Worm (Caenorhabditis elegans) whole organism, L1 larva: ENCODE results near the gene reps-1.

Source experiments
- C16A3.4 ChIP-seq: fragments of 150-350 bp; optimal IDR thresholded peaks from 2 replicates; lab custom pipeline; 2014; ENCODE audit warnings: missing biosample characterization, missing genetic modification characterization
- C34B4.2 ChIP-seq: sonication (generic microtip); optimal IDR thresholded peaks from 2 replicates; lab custom pipeline; 2017; ENCODE audit warnings: mild to moderate bottlenecking, missing genetic modification characterization, missing compliant biosample characterization
- F16B12.6 ChIP-seq: fragments of 150-350 bp; optimal IDR thresholded peaks from 2 replicates; lab custom pipeline; 2014; ENCODE audit warnings: missing biosample characterization, missing genetic modification characterization
- Y116A8C.19 ChIP-seq: sonication (generic microtip); optimal IDR thresholded peaks from 2 replicates; lab custom pipeline; 2016; ENCODE audit warnings: missing compliant biosample characterization, missing genetic modification characterization, borderline replicate concordance
- alr-1 ChIP-seq: fragments of 200-800 bp; sonication (Bioruptor generic); optimal IDR thresholded peaks from 2 replicates; lab custom pipeline; 2018; ENCODE audit warnings: borderline replicate concordance, mild to moderate bottlenecking, missing genetic modification characterization, missing compliant biosample characterization
- aly-2 ChIP-seq: fragments of 150-350 bp; optimal IDR thresholded peaks from 2 replicates; lab custom pipeline; 2014; ENCODE audit warnings: missing biosample characterization, missing genetic modification characterization
- ceh-8 ChIP-seq: fragments of 200-800 bp; sonication (Bioruptor generic); optimal IDR thresholded peaks from 2 replicates; lab custom pipeline; 2018; ENCODE audit warnings: mild to moderate bottlenecking, missing genetic modification characterization, moderate library complexity, missing compliant biosample characterization
- ceh-82 ChIP-seq, 3 experiments: fragments of 150-350 bp in 1 of 3; sonication (generic microtip) in 2 of 3; optimal IDR thresholded peaks; 2 replicates each; lab custom pipeline; 2014 to 2017; ENCODE audit warnings: missing biosample characterization in 3 of 3, missing genetic modification characterization in 3 of 3
- ceh-88 ChIP-seq: fragments of 200-800 bp; sonication (Bioruptor generic); IDR thresholded peaks from 2 replicates; pipeline ENCODE4 v1.3.6; 2022; ENCODE audit warnings: missing genetic modification characterization, missing compliant biosample characterization
- dpl-1 ChIP-seq, 3 experiments: fragments of 150-350 bp in 2 of 3; sonication (generic microtip) in 1 of 3; optimal IDR thresholded peaks; 2 replicates each; lab custom pipeline; 2014 to 2017; ENCODE audit warnings: missing biosample characterization in 3 of 3, missing genetic modification characterization in 3 of 3, missing genetic modification reagents in 3 of 3
- dsc-1 ChIP-seq: sonication (generic microtip); optimal IDR thresholded peaks from 2 replicates; lab custom pipeline; 2016; ENCODE audit warnings: mild to moderate bottlenecking, missing genetic modification characterization, missing compliant biosample characterization
- efl-1 ChIP-seq, 4 experiments: fragments of 150-350 bp; optimal IDR thresholded peaks in 3 of 4; peaks in 1 of 4; 1 replicate in 1 of 4; 2 replicates in 3 of 4; lab custom pipeline; 2014; ENCODE audit warnings: missing biosample characterization in 2 of 4, missing genetic modification characterization in 2 of 4, missing genetic modification reagents in 2 of 4
- efl-3 ChIP-seq: fragments of 200-800 bp; sonication (Bioruptor generic); optimal IDR thresholded peaks from 2 replicates; lab custom pipeline; 2018; ENCODE audit warnings: mild to moderate bottlenecking, missing genetic modification characterization, missing compliant biosample characterization
- elt-3 ChIP-seq, 6 experiments: fragments of 150-350 bp in 1 of 6; sonication (generic microtip); optimal IDR thresholded peaks; 2 replicates each; lab custom pipeline; 2017 to 2018; ENCODE audit warnings: missing biosample characterization in 6 of 6, missing genetic modification characterization in 6 of 6, inconsistent platforms in 1 of 6
- fkh-4 ChIP-seq: sonication (generic microtip); optimal IDR thresholded peaks from 2 replicates; lab custom pipeline; 2016; ENCODE audit warnings: missing compliant biosample characterization, missing genetic modification characterization, borderline replicate concordance
- fkh-8 ChIP-seq: sonication (generic microtip); optimal IDR thresholded peaks from 2 replicates; lab custom pipeline; 2016; ENCODE audit warnings: mild to moderate bottlenecking, missing genetic modification characterization, missing compliant biosample characterization
- fos-1 ChIP-seq: fragments of 150-350 bp; optimal IDR thresholded peaks from 2 replicates; lab custom pipeline; 2014; ENCODE audit warnings: missing biosample characterization, missing genetic modification characterization
- grh-1 ChIP-seq: fragments of 200-800 bp; sonication (Bioruptor generic); IDR thresholded peaks from 2 replicates; pipeline ENCODE4 v1.3.6; 2022; ENCODE audit warnings: missing genetic modification reagents, missing genetic modification characterization, missing compliant biosample characterization
- isw-1 ChIP-seq: fragments of 200-800 bp; sonication (Bioruptor generic); IDR thresholded peaks from 2 replicates; pipeline ENCODE4 v1.3.6; 2022; ENCODE audit warnings: missing genetic modification characterization, missing compliant biosample characterization
- lin-13 ChIP-seq: fragments of 150-350 bp; optimal IDR thresholded peaks from 2 replicates; lab custom pipeline; 2014; ENCODE audit warnings: missing biosample characterization, missing genetic modification reagents, missing genetic modification characterization
- lin-14 ChIP-seq: fragments of 200-800 bp; sonication (Bioruptor generic); optimal IDR thresholded peaks from 2 replicates; lab custom pipeline; 2018; ENCODE audit warnings: mild to moderate bottlenecking, missing genetic modification characterization, moderate library complexity, missing compliant biosample characterization
- lin-15B ChIP-seq: fragments of 150-350 bp; sonication (generic microtip); optimal IDR thresholded peaks from 3 replicates; lab custom pipeline; 2014; ENCODE audit warnings: missing biosample characterization, missing genetic modification characterization
- lin-35 ChIP-seq, 2 experiments: fragments of 150-350 bp; optimal IDR thresholded peaks; 2 replicates each; lab custom pipeline; 2014; ENCODE audit warnings: missing biosample characterization in 2 of 2, missing genetic modification characterization in 2 of 2, missing genetic modification reagents in 2 of 2
- lsy-2 ChIP-seq, 2 experiments: fragments of 150-350 bp; optimal IDR thresholded peaks; 2 replicates each; lab custom pipeline; 2014; ENCODE audit warnings: missing biosample characterization in 2 of 2, missing genetic modification characterization in 2 of 2
- mab-9 ChIP-seq: fragments of 200-800 bp; sonication (Bioruptor generic); IDR thresholded peaks from 2 replicates; pipeline ENCODE4 v1.3.6; 2022; ENCODE audit warnings: missing genetic modification reagents, missing genetic modification characterization, missing compliant biosample characterization
- mdl-1 ChIP-seq, 2 experiments: fragments of 150-350 bp; optimal IDR thresholded peaks; 2 replicates each; lab custom pipeline; 2014 to 2017; ENCODE audit warnings: missing biosample characterization in 2 of 2, missing genetic modification characterization in 2 of 2, inconsistent platforms in 1 of 2
- mep-1 ChIP-seq: fragments of 150-350 bp; optimal IDR thresholded peaks from 2 replicates; lab custom pipeline; 2014; ENCODE audit warnings: missing biosample characterization, missing genetic modification characterization
- nhr-11 ChIP-seq: fragments of 150-350 bp; optimal IDR thresholded peaks from 2 replicates; lab custom pipeline; 2014; ENCODE audit warnings: missing biosample characterization, missing genetic modification characterization
- nhr-12 ChIP-seq: sonication (generic microtip); optimal IDR thresholded peaks from 2 replicates; lab custom pipeline; 2017; ENCODE audit warnings: missing biosample characterization, missing genetic modification characterization
- nhr-28 ChIP-seq: fragments of 150-350 bp; optimal IDR thresholded peaks from 2 replicates; lab custom pipeline; 2014; ENCODE audit warnings: missing biosample characterization, missing genetic modification characterization
- nhr-47 ChIP-seq: sonication (generic microtip); optimal IDR thresholded peaks from 2 replicates; lab custom pipeline; 2016; ENCODE audit warnings: mild to moderate bottlenecking, missing genetic modification characterization, moderate library complexity, missing compliant biosample characterization
- nhr-76 ChIP-seq: sonication (generic microtip); optimal IDR thresholded peaks from 2 replicates; lab custom pipeline; 2017; ENCODE audit warnings: missing biosample characterization, missing genetic modification characterization
- nhr-77 ChIP-seq: fragments of 150-350 bp; optimal IDR thresholded peaks from 2 replicates; lab custom pipeline; 2014; ENCODE audit warnings: missing biosample characterization, missing genetic modification characterization
- nhr-84 ChIP-seq: sonication (generic microtip); optimal IDR thresholded peaks from 2 replicates; lab custom pipeline; 2017; ENCODE audit warnings: missing biosample characterization, missing genetic modification characterization
- nhr-85 ChIP-seq: sonication (generic microtip); peaks from one replicate; lab custom pipeline; 2016; ENCODE audit warnings: missing genetic modification characterization, inconsistent platforms, missing compliant biosample characterization
- pag-3 ChIP-seq: sonication (generic microtip); optimal IDR thresholded peaks from 2 replicates; lab custom pipeline; 2017; ENCODE audit warnings: missing genetic modification characterization, mild to moderate bottlenecking, missing compliant biosample characterization, antibody characterized with exemption, borderline replicate concordance; ENCODE audit not compliant: insufficient read depth
- rnt-1 ChIP-seq: sonication (generic microtip); optimal IDR thresholded peaks from 2 replicates; lab custom pipeline; 2016; ENCODE audit warnings: mild to moderate bottlenecking, missing genetic modification characterization, moderate library complexity, missing compliant biosample characterization
- skn-1 ChIP-seq: fragments of 150-350 bp; optimal IDR thresholded peaks from 2 replicates; lab custom pipeline; 2014; ENCODE audit warnings: missing biosample characterization, missing genetic modification characterization
- sup-37 ChIP-seq: fragments of 200-800 bp; sonication (Bioruptor generic); optimal IDR thresholded peaks from 2 replicates; lab custom pipeline; 2018; ENCODE audit warnings: mild to moderate bottlenecking, missing genetic modification characterization, missing compliant biosample characterization
- tbx-2 ChIP-seq: sonication (generic microtip); optimal IDR thresholded peaks from 2 replicates; lab custom pipeline; 2016; ENCODE audit warnings: missing genetic modification characterization, missing compliant biosample characterization
- unc-30 ChIP-seq: sonication (generic microtip); optimal IDR thresholded peaks from 2 replicates; lab custom pipeline; 2017; ENCODE audit warnings: missing biosample characterization, missing genetic modification characterization
- unc-62 ChIP-seq: fragments of 150-350 bp; optimal IDR thresholded peaks from 2 replicates; lab custom pipeline; 2014; ENCODE audit warnings: missing biosample characterization, missing genetic modification reagents, missing genetic modification characterization
- unc-86 ChIP-seq: sonication (generic microtip); optimal IDR thresholded peaks from 2 replicates; lab custom pipeline; 2016; ENCODE audit warnings: missing genetic modification characterization, missing compliant biosample characterization
- vab-15 ChIP-seq: sonication (generic microtip); optimal IDR thresholded peaks from 2 replicates; lab custom pipeline; 2017; ENCODE audit warnings: missing genotype, mild to moderate bottlenecking, missing genetic modification characterization, missing compliant biosample characterization
- zag-1 ChIP-seq: fragments of 150-350 bp; optimal IDR thresholded peaks from 2 replicates; lab custom pipeline; 2014; ENCODE audit warnings: missing biosample characterization, missing genetic modification characterization
- ztf-11 ChIP-seq, 2 experiments: sonication (generic microtip); optimal IDR thresholded peaks; 2 replicates each; lab custom pipeline; 2016 to 2017; ENCODE audit warnings: missing genetic modification characterization in 2 of 2, missing biosample characterization in 1 of 2, missing compliant biosample characterization in 1 of 2

The reps-1 gene

ce11 chrV:18986103-18986502, 4.2 kb downstream of the reps-1 start:
- TF ChIP-seq unc-62 (no peak), isw-1 (GFP tag; lab: Robert Waterston, UW) (no peak), nhr-28 (tag; lab: Kevin White, UChicago) (no peak), lin-13 (GFP tag; lab: Kevin White, UChicago) (no peak), tbx-2 (no peak), nhr-76 (no peak)

- TF ChIP-seq nhr-12 (no peak), efl-1 (optimal IDR thresholded peaks at IDR 0.05; lab: Kevin White, UChicago) (no peak), efl-1 (GFP tag; optimal IDR thresholded peaks at IDR 0.05 in 1 of 2; lab: Kevin White, UChicago) (peak in 1 of 2 experiments; percentile 50), C16A3.4 (tag; lab: Kevin White, UChicago) (no peak), Y116A8C.19 (tag; lab: Kevin White, UChicago) (no peak), lin-15B (tag; lab: Kevin White, UChicago) (no peak)
These were observed 8.6 kb downstream of the reps-1 start for ce11 chrV:18981736-18982135.

ce11 chrV:18980980-18981529, 9.2 kb downstream of the reps-1 start, which contains the start of the genes mrps-35 and sws-1:
mrps-35 (plus strand) TSS chrV:18981306.
sws-1 (minus strand) TSS chrV:18981479.
- TF ChIP-seq pag-3 (tag; lab: Kevin White, UChicago) (no peak), nhr-76 (no peak), lin-15B (tag; lab: Kevin White, UChicago) (peak; percentile 34), ceh-82 (tag; optimal IDR thresholded peaks at IDR 0.05; lab: Kevin White, UChicago) (peak; percentile 20 to 79 (median 68)), mab-9 (peak; percentile 81), dpl-1 (GFP tag; optimal IDR thresholded peaks at IDR 0.05; lab: Kevin White, UChicago) (peak; percentile 92 to 94 (median 93)), fkh-4 (peak; percentile 96), unc-30 (tag; lab: Kevin White, UChicago) (no peak), efl-1 (optimal IDR thresholded peaks at IDR 0.05; lab: Kevin White, UChicago) (peak; percentile 72 to 95), efl-1 (GFP tag; optimal IDR thresholded peaks at IDR 0.05 in 1 of 2; lab: Kevin White, UChicago) (peak; percentile 94 to 99), F16B12.6 (tag; lab: Kevin White, UChicago) (no peak), tbx-2 (peak; percentile 92), mdl-1 (tag; optimal IDR thresholded peaks at IDR 0.05; lab: Kevin White, UChicago) (no peak), isw-1 (GFP tag; lab: Robert Waterston, UW) (peak; percentile 61), lin-14 (GFP tag; lab: Kevin White, UChicago) (no peak), nhr-77 (tag; lab: Kevin White, UChicago) (no peak), efl-3 (GFP tag; lab: Kevin White, UChicago) (peak; percentile 17), ceh-88 (GFP tag; lab: Robert Waterston, UW) (no peak), grh-1 (GFP tag; lab: Robert Waterston, UW) (peak; percentile 69), lsy-2 (tag; optimal IDR thresholded peaks at IDR 0.05; lab: Kevin White, UChicago) (peak; percentile 72 to 74), lin-35 (GFP tag; optimal IDR thresholded peaks at IDR 0.05; lab: Kevin White, UChicago) (peak; percentile 91 to 94), nhr-47 (tag; lab: Kevin White, UChicago) (peak; percentile 92), mep-1 (tag; lab: Kevin White, UChicago) (peak; percentile 76), fos-1 (tag; lab: Kevin White, UChicago) (peak; percentile 35), dsc-1 (tag; lab: Kevin White, UChicago) (peak; percentile 92), unc-86 (peak; percentile 72), fkh-8 (tag; lab: Kevin White, UChicago) (peak; percentile 76), alr-1 (tag; lab: Kevin White, UChicago) (no peak), elt-3 (tag; optimal IDR thresholded peaks at IDR 0.05; lab: Kevin White, UChicago) (peak in 1 of 6 experiments; percentile 24), sup-37 (GFP tag; lab: Kevin White, UChicago) (peak; percentile 21), skn-1 (peak; percentile 47), nhr-11 (tag; lab: Kevin White, UChicago) (no peak), rnt-1 (tag; lab: Kevin White, UChicago) (peak; percentile 99), ztf-11 (tag; optimal IDR thresholded peaks at IDR 0.05; lab: Kevin White, UChicago) (peak in 1 of 2 experiments; percentile 95), vab-15 (tag; lab: Kevin White, UChicago) (peak; percentile 20), ceh-8 (peak; percentile 76), unc-62 (no peak), nhr-85 (tag; lab: Kevin White, UChicago) (peak; percentile 94), aly-2 (tag; lab: Kevin White, UChicago) (peak; percentile 0), C34B4.2 (no peak), C16A3.4 (tag; lab: Kevin White, UChicago) (no peak), nhr-84 (tag; lab: Kevin White, UChicago) (no peak), zag-1 (no peak)
